Worm (Caenorhabditis elegans) whole organism, late embryonic: ENCODE results near the gene F48E3.2.

Source experiments
- C08G9.2 ChIP-seq: sonication (generic microtip); optimal IDR thresholded peaks from 2 replicates; lab custom pipeline; 2016; ENCODE audit warnings: mild to moderate bottlenecking, missing genetic modification characterization, moderate library complexity, missing compliant biosample characterization
- C38D4.7 ChIP-seq: fragments of 200-800 bp; sonication (Bioruptor generic); optimal IDR thresholded peaks from 2 replicates; lab custom pipeline; 2018; ENCODE audit warnings: mild to moderate bottlenecking, missing genetic modification characterization, moderate library complexity, missing compliant biosample characterization
- dmd-4 ChIP-seq: sonication (generic microtip); optimal IDR thresholded peaks from 2 replicates; lab custom pipeline; 2016; ENCODE audit warnings: borderline replicate concordance, missing genetic modification characterization, missing compliant biosample characterization
- dve-1 ChIP-seq: sonication (generic microtip); optimal IDR thresholded peaks from 2 replicates; lab custom pipeline; 2017; ENCODE audit warnings: antibody characterized with exemption, mild to moderate bottlenecking, missing genetic modification characterization, missing compliant biosample characterization
- elt-2 ChIP-seq: sonication (generic microtip); optimal IDR thresholded peaks from 2 replicates; lab custom pipeline; 2016; ENCODE audit warnings: missing genetic modification reagents, missing genetic modification characterization, missing compliant biosample characterization
- fkh-10 ChIP-seq: fragments of 150-350 bp; optimal IDR thresholded peaks from 2 replicates; lab custom pipeline; 2014; ENCODE audit warnings: missing biosample characterization, missing genetic modification reagents, missing genetic modification characterization
- hlh-13 ChIP-seq: fragments of 200-800 bp; sonication (Bioruptor generic); optimal IDR thresholded peaks from 2 replicates; lab custom pipeline; 2018; ENCODE audit warnings: mild to moderate bottlenecking, missing genetic modification characterization, missing compliant biosample characterization
- lin-11 ChIP-seq: fragments of 200-800 bp; sonication (Bioruptor generic); optimal IDR thresholded peaks from 2 replicates; lab custom pipeline; 2018; ENCODE audit warnings: mild to moderate bottlenecking, missing genetic modification characterization, missing compliant biosample characterization
- pag-3 ChIP-seq: sonication (generic microtip); optimal IDR thresholded peaks from 2 replicates; lab custom pipeline; 2016; ENCODE audit warnings: missing compliant biosample characterization, missing genetic modification characterization, borderline replicate concordance
- sox-4 ChIP-seq: sonication (generic microtip); optimal IDR thresholded peaks from 2 replicates; lab custom pipeline; 2017; ENCODE audit warnings: mild to moderate bottlenecking, missing genetic modification characterization, inconsistent platforms, missing compliant biosample characterization
- tbx-2 ChIP-seq: sonication (generic microtip); optimal IDR thresholded peaks from 2 replicates; lab custom pipeline; 2016; ENCODE audit warnings: missing genetic modification characterization, missing compliant biosample characterization
- ttx-3 ChIP-seq: sonication (generic microtip); optimal IDR thresholded peaks from 2 replicates; lab custom pipeline; 2016; ENCODE audit warnings: missing genetic modification reagents, missing genetic modification characterization, missing compliant biosample characterization
- unc-86 ChIP-seq: sonication (generic microtip); optimal IDR thresholded peaks from 2 replicates; lab custom pipeline; 2016; ENCODE audit warnings: missing genetic modification characterization, missing compliant biosample characterization
- zip-5 ChIP-seq: sonication (generic microtip); optimal IDR thresholded peaks from 2 replicates; lab custom pipeline; 2016; ENCODE audit warnings: missing genetic modification characterization, missing compliant biosample characterization

- no peak for TF ChIP-seq C08G9.2 (tag; lab: Kevin White, UChicago)
- TF ChIP-seq lin-11 (tag; lab: Kevin White, UChicago) = no peak
- TF ChIP-seq dve-1 (tag; lab: Kevin White, UChicago) = no peak
- TF ChIP-seq pag-3 (tag; lab: Kevin White, UChicago) = no peak
- no peak for TF ChIP-seq sox-4 (tag; lab: Kevin White, UChicago)
- TF ChIP-seq hlh-13 (GFP tag; lab: Kevin White, UChicago) = no peak
- TF ChIP-seq C38D4.7 = no peak
- TF ChIP-seq fkh-10 = no peak
- TF ChIP-seq dmd-4 = no peak
- TF ChIP-seq elt-2 (tag; lab: Kevin White, UChicago) = no peak
- no peak for TF ChIP-seq unc-86 (tag; lab: Kevin White, UChicago)
- TF ChIP-seq ttx-3 (tag; lab: Kevin White, UChicago) = no peak
- no peak for TF ChIP-seq tbx-2 (tag; lab: Kevin White, UChicago)
- TF ChIP-seq zip-5 (tag; lab: Kevin White, UChicago) = no peak
Observed at ce11 chrX:7447340-7447739, 45.6 kb downstream of the F48E3.2 start.
